Fruit fly (Drosophila melanogaster): ENCODE measurements around the gene Ance-2.

The Ance-2 gene

DNA sequence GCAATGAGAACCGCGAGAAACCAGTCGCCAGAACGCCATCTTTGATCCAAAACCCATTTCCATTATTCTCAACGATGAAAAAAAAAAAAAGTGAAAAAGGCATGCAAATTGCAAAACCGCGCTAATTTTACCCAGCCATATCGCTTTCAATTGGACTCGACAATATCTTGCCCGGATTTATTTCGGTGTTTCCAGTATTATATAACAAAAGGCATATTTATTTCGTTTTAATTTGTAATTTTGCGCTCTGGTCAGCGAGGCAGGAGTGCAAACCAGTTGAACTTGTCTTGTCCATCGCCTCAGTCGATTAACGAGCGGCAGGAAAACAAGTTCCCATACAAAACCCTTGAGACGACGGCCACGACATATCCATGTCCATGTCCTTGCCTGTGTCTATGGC is 19.2 kb upstream of the Ance-2 start:
- TF ChIP-seq Dll (optimal IDR thresholded peaks at IDR 0.05), result no peak
- no peak for TF ChIP-seq usp (GFP tag; optimal IDR thresholded peaks at IDR 0.05)
- no peak for TF ChIP-seq pan (optimal IDR thresholded peaks at IDR 0.05)

DNA sequence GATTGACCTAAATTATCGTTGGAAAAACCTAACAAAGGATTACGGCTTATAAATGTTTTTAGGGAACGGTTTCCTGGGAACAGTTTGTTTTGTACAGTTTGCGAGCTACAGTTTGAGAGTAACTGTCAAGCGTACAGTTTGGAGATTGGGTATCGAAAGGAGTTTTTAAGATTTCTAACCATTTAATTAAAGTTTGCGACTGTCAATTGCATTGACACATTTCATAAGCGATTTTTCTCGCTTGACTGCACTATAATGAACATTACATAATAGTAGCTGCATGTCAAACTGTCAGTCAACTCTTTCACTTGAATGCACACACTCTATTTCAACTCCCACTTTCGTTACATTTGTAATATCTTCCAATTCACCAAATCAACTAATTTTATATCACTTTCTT is 16.3 kb upstream of the Ance-2 start:
- TF ChIP-seq pan (optimal IDR thresholded peaks at IDR 0.05), result no peak

- TF ChIP-seq pan (optimal IDR thresholded peaks at IDR 0.05), result no peak
Measured at dm6 chr2L:13893439-13893838, 15.7 kb upstream of the Ance-2 start.

DNA sequence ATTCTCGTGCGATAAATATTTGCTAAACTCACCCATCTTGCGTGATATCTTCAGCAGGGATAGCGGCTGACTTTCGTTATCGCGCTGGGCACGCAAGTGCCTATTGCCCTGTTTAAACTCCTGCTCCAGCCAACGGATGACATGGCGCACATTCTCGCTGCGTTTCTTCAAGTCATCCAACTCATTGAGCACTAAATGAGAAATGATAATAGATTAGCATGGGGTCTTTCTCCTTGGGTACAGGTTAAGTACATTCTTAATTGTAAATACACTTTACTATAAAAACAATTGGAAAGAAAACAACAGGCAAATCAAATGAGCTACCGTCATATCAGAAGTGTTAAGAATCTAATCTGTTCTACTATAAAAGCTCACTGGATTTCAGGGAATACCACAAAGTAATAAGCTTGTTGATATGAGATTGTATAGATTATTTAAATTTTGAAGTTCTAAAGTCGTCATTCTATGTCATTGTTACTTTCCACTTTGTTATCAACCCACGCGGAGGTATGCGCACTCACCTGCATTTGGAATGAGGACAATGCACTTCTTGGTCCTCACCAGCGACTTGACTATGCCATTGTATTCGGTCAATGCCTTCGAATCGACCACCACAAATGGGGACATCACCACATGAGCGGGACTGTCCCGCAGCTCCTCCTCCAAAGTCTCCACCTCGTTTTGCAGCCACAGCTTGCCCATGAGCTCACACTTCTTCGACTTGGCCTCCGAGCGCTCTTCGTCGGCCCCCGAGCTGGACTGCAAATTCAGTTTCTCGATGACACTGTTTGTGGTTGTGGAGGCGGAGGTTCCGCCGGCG is 8.8 kb upstream of the Ance-2 start:
- TF ChIP-seq pan (optimal IDR thresholded peaks at IDR 0.05), result no peak
- TF ChIP-seq psq (optimal IDR thresholded peaks at IDR 0.05), result no peak
- TF ChIP-seq EcR (GFP tag; optimal IDR thresholded peaks at IDR 0.05), result no peak
- no peak for TF ChIP-seq usp (GFP tag; optimal IDR thresholded peaks at IDR 0.05)
- no peak for TF ChIP-seq CG8478 (optimal IDR thresholded peaks at IDR 0.05)
- TF ChIP-seq Dll (optimal IDR thresholded peaks at IDR 0.05), result no peak

dm6 chr2L:13903796-13904330 is 5.3 kb upstream of the Ance-2 start:
- TF ChIP-seq usp (GFP tag; optimal IDR thresholded peaks at IDR 0.05) (no peak), CG8478 (optimal IDR thresholded peaks at IDR 0.05) (no peak), Dll (optimal IDR thresholded peaks at IDR 0.05) (no peak), EcR (GFP tag; optimal IDR thresholded peaks at IDR 0.05) (no peak), pan (optimal IDR thresholded peaks at IDR 0.05) (no peak), psq (optimal IDR thresholded peaks at IDR 0.05) (no peak)

dm6 chr2L:13904331-13904911 is 4.7 kb upstream of the Ance-2 start, which contains the start of gene Smg5:
Smg5 (minus strand) TSS chr2L:13904661.
- TF ChIP-seq CG8478 (optimal IDR thresholded peaks at IDR 0.05) (no peak), psq (optimal IDR thresholded peaks at IDR 0.05) (no peak), usp (GFP tag; optimal IDR thresholded peaks at IDR 0.05) (no peak), Dll (optimal IDR thresholded peaks at IDR 0.05) (no peak), EcR (GFP tag; optimal IDR thresholded peaks at IDR 0.05) (no peak), pan (optimal IDR thresholded peaks at IDR 0.05) (no peak)

DNA sequence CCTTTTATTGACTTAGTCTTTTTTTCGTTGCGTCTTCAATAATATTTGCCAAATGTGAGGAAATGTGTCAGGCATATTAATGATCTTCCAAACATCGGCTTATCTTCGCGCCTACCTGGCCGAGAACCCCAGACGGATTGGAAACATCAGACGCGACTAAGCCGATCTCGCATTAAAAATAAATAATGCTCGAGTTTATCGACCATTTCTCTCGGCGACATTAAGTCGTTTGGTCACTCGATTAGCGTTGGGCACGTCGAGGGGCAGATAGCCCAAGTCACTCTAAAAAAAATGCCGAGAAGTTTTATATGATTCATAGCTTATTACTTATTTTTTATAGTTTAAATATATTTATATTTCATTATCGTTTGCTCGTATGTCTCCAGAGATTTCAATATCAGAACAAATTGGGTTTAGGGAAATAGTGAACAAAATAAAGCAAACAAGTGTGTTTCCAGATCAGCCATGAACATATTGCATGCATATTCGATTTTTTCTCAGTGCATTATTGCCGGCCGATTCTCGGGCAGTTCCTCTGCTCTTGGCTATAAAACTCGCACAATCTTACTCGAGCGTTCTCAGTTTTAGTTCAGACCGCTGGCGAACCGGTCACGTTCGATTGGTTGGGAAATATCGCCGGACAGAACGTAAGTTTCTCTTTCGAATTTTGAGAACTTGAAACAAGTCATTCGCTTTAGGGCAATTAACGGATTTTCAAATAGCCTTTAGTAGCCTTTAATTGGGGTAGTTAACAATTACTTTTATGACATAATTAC is 3.9 kb upstream of the Ance-2 start, which contains the start of gene Ance:
Gene Ance, plus strand, starts transcription at position 574 of the 776 bp plus-strand sequence.
- TF ChIP-seq usp (GFP tag; optimal IDR thresholded peaks at IDR 0.05), result no peak
- TF ChIP-seq psq (optimal IDR thresholded peaks at IDR 0.05), result no peak

- TF ChIP-seq Dll (optimal IDR thresholded peaks at IDR 0.05), result no peak
- no peak for TF ChIP-seq pan (optimal IDR thresholded peaks at IDR 0.05)
Measured at dm6 chr2L:13905848-13906585, 3.1 kb upstream of the Ance-2 start.

DNA sequence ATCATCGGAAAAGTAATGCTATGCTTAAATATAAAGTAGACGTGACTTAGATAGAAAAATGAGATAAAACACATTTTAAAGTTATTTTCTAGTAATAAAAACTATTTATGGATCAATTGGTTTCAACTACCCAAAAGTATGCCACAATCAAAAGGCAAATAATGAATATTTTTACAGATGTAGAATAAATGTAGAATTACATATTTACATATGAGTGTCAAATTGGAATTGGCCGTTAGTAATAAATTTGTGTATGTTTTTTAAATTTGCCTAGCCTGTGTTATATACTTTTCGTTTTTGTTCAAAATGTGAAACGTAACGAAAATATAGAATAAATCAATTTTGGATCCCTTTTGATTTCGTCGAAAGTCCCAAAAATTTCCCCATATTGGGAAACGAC is 2.6 kb downstream of the Ance-2 start, which contains the start of gene Acyp:
Gene Acyp, plus strand, starts transcription at position 301 of the 400 bp plus-strand sequence.
- TF ChIP-seq usp (GFP tag; optimal IDR thresholded peaks at IDR 0.05) (no peak), CG8478 (optimal IDR thresholded peaks at IDR 0.05) (no peak), Dll (optimal IDR thresholded peaks at IDR 0.05) (no peak), pan (optimal IDR thresholded peaks at IDR 0.05) (no peak), EcR (GFP tag; optimal IDR thresholded peaks at IDR 0.05) (no peak), psq (optimal IDR thresholded peaks at IDR 0.05) (no peak)

- TF ChIP-seq CG8478 (optimal IDR thresholded peaks at IDR 0.05) (no peak), usp (GFP tag; optimal IDR thresholded peaks at IDR 0.05) (no peak), pan (optimal IDR thresholded peaks at IDR 0.05) (no peak), Dll (optimal IDR thresholded peaks at IDR 0.05) (no peak), EcR (GFP tag; optimal IDR thresholded peaks at IDR 0.05) (no peak), psq (optimal IDR thresholded peaks at IDR 0.05) (no peak)
Measured at dm6 chr2L:13914425-13914824, 5.3 kb downstream of the Ance-2 start, which contains the start of gene Ance-3. Ance-3 (plus strand) TSS chr2L:13914725.

- TF ChIP-seq pan (optimal IDR thresholded peaks at IDR 0.05), result no peak
- TF ChIP-seq EcR (GFP tag; optimal IDR thresholded peaks at IDR 0.05), result no peak
- TF ChIP-seq Dll (optimal IDR thresholded peaks at IDR 0.05), result no peak
- TF ChIP-seq usp (GFP tag; optimal IDR thresholded peaks at IDR 0.05), result no peak
- no peak for TF ChIP-seq CG8478 (optimal IDR thresholded peaks at IDR 0.05)
- no peak for TF ChIP-seq psq (optimal IDR thresholded peaks at IDR 0.05)
Measured at dm6 chr2L:13923453-13923852, 14.3 kb downstream of the Ance-2 start, which contains the start of gene Vajk1. Vajk1 (minus strand) TSS chr2L:13923553.

DNA sequence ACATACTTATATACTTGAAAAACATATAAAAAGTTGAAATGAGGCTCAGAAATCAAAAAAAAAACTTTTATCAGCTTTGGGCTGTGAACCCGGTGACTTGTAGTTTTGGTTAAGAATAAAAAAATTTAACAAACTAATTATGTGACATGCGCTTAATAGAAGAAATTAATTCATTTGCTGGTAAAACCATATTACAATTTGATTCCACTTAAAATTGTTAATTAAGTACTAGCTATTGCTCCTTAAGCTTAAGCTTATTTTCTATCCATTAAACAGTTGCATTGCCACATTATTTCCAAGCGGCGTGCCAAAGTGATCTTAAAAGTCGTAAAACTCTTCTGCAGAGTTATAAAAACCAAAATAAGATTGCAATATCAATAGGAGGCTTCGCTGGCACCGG is 14.9 kb downstream of the Ance-2 start:
- TF ChIP-seq EcR (GFP tag; optimal IDR thresholded peaks at IDR 0.05) (no peak), CG8478 (optimal IDR thresholded peaks at IDR 0.05) (no peak), psq (optimal IDR thresholded peaks at IDR 0.05) (no peak), usp (GFP tag; optimal IDR thresholded peaks at IDR 0.05) (no peak), pan (optimal IDR thresholded peaks at IDR 0.05) (no peak), Dll (optimal IDR thresholded peaks at IDR 0.05) (no peak)

Measured in whole organism.